Worm (Caenorhabditis elegans) whole organism, L2 larva: ENCODE results near the gene hen-1.

Experiments
- C34F6.9 ChIP-seq: fragments of 150-350 bp; optimal IDR thresholded peaks from 2 replicates; lab custom pipeline; 2014; ENCODE audit warnings: missing biosample characterization, missing genetic modification characterization
- F13H6.1 ChIP-seq: sonication (generic microtip); optimal IDR thresholded peaks from 2 replicates; lab custom pipeline; 2016; ENCODE audit warnings: missing genetic modification characterization, missing compliant biosample characterization
- ZK546.5 ChIP-seq: sonication (generic microtip); optimal IDR thresholded peaks from 2 replicates; lab custom pipeline; 2017; ENCODE audit warnings: missing biosample characterization, missing genetic modification characterization
- alr-1 ChIP-seq: fragments of 150-350 bp; optimal IDR thresholded peaks from 2 replicates; lab custom pipeline; 2014; ENCODE audit warnings: missing biosample characterization, missing genetic modification characterization
- aly-2 ChIP-seq: fragments of 150-350 bp; optimal IDR thresholded peaks from 2 replicates; lab custom pipeline; 2014; ENCODE audit warnings: missing biosample characterization, missing genetic modification characterization
- ama-1 ChIP-seq: fragments of 150-350 bp; optimal IDR thresholded peaks from 2 replicates; lab custom pipeline; 2018; ENCODE audit warnings: inconsistent platforms
- ceh-16 ChIP-seq: fragments of 150-350 bp; optimal IDR thresholded peaks from 2 replicates; lab custom pipeline; 2014; ENCODE audit warnings: missing biosample characterization, missing genetic modification characterization
- ceh-82 ChIP-seq: fragments of 150-350 bp; optimal IDR thresholded peaks from 2 replicates; lab custom pipeline; 2014; ENCODE audit warnings: missing biosample characterization, missing genetic modification characterization
- crh-2 ChIP-seq: sonication (generic microtip); optimal IDR thresholded peaks from 2 replicates; lab custom pipeline; 2017; ENCODE audit warnings: missing biosample characterization, missing genetic modification characterization
- dmd-4 ChIP-seq: sonication (generic microtip); optimal IDR thresholded peaks from 2 replicates; lab custom pipeline; 2017; ENCODE audit warnings: missing biosample characterization, missing genetic modification characterization
- elt-1 ChIP-seq: fragments of 150-350 bp; optimal IDR thresholded peaks from 2 replicates; lab custom pipeline; 2014; ENCODE audit warnings: missing biosample characterization, missing genetic modification characterization
- elt-3 ChIP-seq: sonication (generic microtip); optimal IDR thresholded peaks from 2 replicates; lab custom pipeline; 2017; ENCODE audit warnings: missing biosample characterization, missing genetic modification characterization
- fos-1 ChIP-seq: fragments of 150-350 bp; optimal IDR thresholded peaks from 2 replicates; lab custom pipeline; 2014; ENCODE audit warnings: missing biosample characterization, missing genetic modification characterization
- gmeb-1 ChIP-seq: fragments of 150-350 bp; optimal IDR thresholded peaks from 2 replicates; lab custom pipeline; 2014; ENCODE audit warnings: missing biosample characterization, missing genetic modification characterization
- lin-13 ChIP-seq: fragments of 150-350 bp; optimal IDR thresholded peaks from 2 replicates; lab custom pipeline; 2014; ENCODE audit warnings: missing biosample characterization, missing genetic modification reagents, missing genetic modification characterization
- lin-39 ChIP-seq: fragments of 150-350 bp; optimal IDR thresholded peaks from 2 replicates; lab custom pipeline; 2014; ENCODE audit warnings: missing biosample characterization, missing genetic modification reagents, missing genetic modification characterization
- mab-5 ChIP-seq: fragments of 150-350 bp; optimal IDR thresholded peaks from 2 replicates; lab custom pipeline; 2014; ENCODE audit warnings: missing biosample characterization, missing genetic modification characterization
- mbf-1 ChIP-seq: sonication (generic microtip); optimal IDR thresholded peaks from 2 replicates; lab custom pipeline; 2017; ENCODE audit warnings: missing biosample characterization, missing genetic modification characterization
- nhr-10 ChIP-seq: sonication (generic microtip); optimal IDR thresholded peaks from 2 replicates; lab custom pipeline; 2017; ENCODE audit warnings: missing biosample characterization, missing genetic modification characterization
- nhr-12 ChIP-seq: fragments of 150-350 bp; optimal IDR thresholded peaks from 2 replicates; lab custom pipeline; 2014; ENCODE audit warnings: missing biosample characterization, missing genetic modification characterization
- nhr-129 ChIP-seq: fragments of 150-350 bp; optimal IDR thresholded peaks from 2 replicates; lab custom pipeline; 2014; ENCODE audit warnings: missing biosample characterization, missing genetic modification characterization
- nhr-21 ChIP-seq: fragments of 150-350 bp; optimal IDR thresholded peaks from 2 replicates; lab custom pipeline; 2014; ENCODE audit warnings: missing biosample characterization, missing genetic modification characterization
- nhr-237 ChIP-seq: fragments of 150-350 bp; optimal IDR thresholded peaks from 2 replicates; lab custom pipeline; 2014; ENCODE audit warnings: missing biosample characterization, missing genetic modification characterization
- nhr-25 ChIP-seq: fragments of 150-350 bp; sonication (generic microtip); optimal IDR thresholded peaks from 3 replicates; lab custom pipeline; 2014; ENCODE audit warnings: missing biosample characterization, missing genetic modification characterization
- nhr-77 ChIP-seq: fragments of 150-350 bp; optimal IDR thresholded peaks from 2 replicates; lab custom pipeline; 2014; ENCODE audit warnings: missing biosample characterization, missing genetic modification characterization
- peb-1 ChIP-seq: fragments of 150-350 bp; optimal IDR thresholded peaks from 2 replicates; lab custom pipeline; 2014; ENCODE audit warnings: missing biosample characterization, missing genetic modification characterization
- sem-4 ChIP-seq: fragments of 150-350 bp; optimal IDR thresholded peaks from 2 replicates; lab custom pipeline; 2014; ENCODE audit warnings: missing biosample characterization, missing genetic modification reagents, missing genetic modification characterization
- skn-1 ChIP-seq: sonication (generic microtip); optimal IDR thresholded peaks from 2 replicates; lab custom pipeline; 2017; ENCODE audit warnings: missing biosample characterization, missing genetic modification characterization
- sma-3 ChIP-seq: sonication (generic microtip); optimal IDR thresholded peaks from 2 replicates; lab custom pipeline; 2016; ENCODE audit warnings: missing genetic modification reagents, missing genetic modification characterization, missing compliant biosample characterization
- unc-55 ChIP-seq: fragments of 150-350 bp; sonication (generic microtip); optimal IDR thresholded peaks from 3 replicates; lab custom pipeline; 2014; ENCODE audit warnings: missing biosample characterization, missing genetic modification reagents, missing genetic modification characterization
- unc-62 ChIP-seq: fragments of 150-350 bp; optimal IDR thresholded peaks from 2 replicates; lab custom pipeline; 2014; ENCODE audit warnings: missing biosample characterization, missing genetic modification reagents, missing genetic modification characterization
- ztf-1 ChIP-seq: fragments of 200-800 bp; sonication (Bioruptor generic); conservative IDR thresholded peaks from 2 replicates; pipeline ENCODE4 v1.3.6; 2022; ENCODE audit warnings: missing genetic modification characterization, missing compliant biosample characterization

hen-1 gene

ce11 chrX:7125178-7125577 lies 8.4 kb upstream of the hen-1 start:
- TF ChIP-seq unc-55 (no peak), ceh-82 (no peak), fos-1 (tag; lab: Kevin White, UChicago) (peak; percentile 62)

ce11 chrX:7124044-7124443 lies 7.2 kb upstream of the hen-1 start:
- TF ChIP-seq elt-3: no peak
- TF ChIP-seq alr-1 (tag; lab: Kevin White, UChicago): no peak
- TF ChIP-seq nhr-10 (tag; lab: Kevin White, UChicago): no peak
- peak; percentile 67 for TF ChIP-seq fos-1 (tag; lab: Kevin White, UChicago)
- TF ChIP-seq ceh-16 (tag; lab: Kevin White, UChicago): no peak
- no peak for TF ChIP-seq aly-2
- no peak for TF ChIP-seq elt-1 (tag; lab: Kevin White, UChicago)
- TF ChIP-seq nhr-21: no peak
- TF ChIP-seq mab-5 (tag; lab: Kevin White, UChicago): no peak
- TF ChIP-seq ZK546.5: no peak
- TF ChIP-seq nhr-25 (tag; lab: Kevin White, UChicago): no peak
- TF ChIP-seq ceh-82: no peak
- peak; percentile 9 for TF ChIP-seq crh-2 (tag; lab: Kevin White, UChicago)
- no peak for TF ChIP-seq mbf-1 (tag; lab: Kevin White, UChicago)
- no peak for TF ChIP-seq ztf-1 (GFP tag; lab: Robert Waterston, UW)
- TF ChIP-seq unc-55: no peak
- peak; percentile 3 for TF ChIP-seq skn-1
- no peak for TF ChIP-seq F13H6.1 (tag; lab: Kevin White, UChicago)
- TF ChIP-seq lin-39 (tag; lab: Kevin White, UChicago): no peak
- no peak for TF ChIP-seq dmd-4 (tag; lab: Kevin White, UChicago)
- TF ChIP-seq gmeb-1 (tag; lab: Kevin White, UChicago): no peak
- no peak for TF ChIP-seq ama-1
- TF ChIP-seq nhr-237 (tag; lab: Kevin White, UChicago): no peak
- TF ChIP-seq peb-1 (tag; lab: Kevin White, UChicago): no peak
- no peak for TF ChIP-seq lin-13 (GFP tag; lab: Kevin White, UChicago)
- TF ChIP-seq sem-4 (tag; lab: Kevin White, UChicago): no peak

ce11 chrX:7122655-7123054 lies 5.9 kb upstream of the hen-1 start:
- TF ChIP-seq nhr-12 (tag; lab: Kevin White, UChicago): no peak
- TF ChIP-seq, all 48 proteins: peak for 0

ce11 chrX:7112589-7112988 lies 4.2 kb downstream of the hen-1 start, which contains the start of gene C36B7.1:
TSS of gene C36B7.1 (plus strand) at chrX:7112889.
- TF ChIP-seq unc-62 (GFP tag; lab: Kevin White, UChicago) (no peak), fos-1 (tag; lab: Kevin White, UChicago) (no peak), nhr-129 (tag; lab: Kevin White, UChicago) (no peak), dmd-4 (tag; lab: Kevin White, UChicago) (no peak), alr-1 (tag; lab: Kevin White, UChicago) (no peak), elt-3 (no peak), nhr-10 (tag; lab: Kevin White, UChicago) (no peak), peb-1 (tag; lab: Kevin White, UChicago) (no peak)

- no peak for TF ChIP-seq fos-1 (tag; lab: Kevin White, UChicago)
These were observed 10.7 kb downstream of the hen-1 start, which contains the start of gene C36B7.2 for ce11 chrX:7106103-7106502. TSS of gene C36B7.2 (plus strand) at chrX:7106403.

ce11 chrX:7101477-7101876 lies 15.3 kb downstream of the hen-1 start, which contains the start of gene C36B7.3:
TSS of gene C36B7.3 (plus strand) at chrX:7101777.
- TF ChIP-seq ama-1 (no peak), nhr-77 (no peak)

- TF ChIP-seq unc-55 (peak; percentile 37), nhr-12 (tag; lab: Kevin White, UChicago) (no peak), C34F6.9 (tag; lab: Kevin White, UChicago) (peak; percentile 54), crh-2 (tag; lab: Kevin White, UChicago) (peak; percentile 30), unc-62 (GFP tag; lab: Kevin White, UChicago) (no peak), fos-1 (tag; lab: Kevin White, UChicago) (peak; percentile 43), sma-3 (GFP tag; lab: Kevin White, UChicago) (peak; percentile 3), ceh-82 (no peak), nhr-129 (tag; lab: Kevin White, UChicago) (peak; percentile 53)
These were observed 16.5 kb downstream of the hen-1 start, which contains the start of gene C36B7.6 for ce11 chrX:7100290-7100689. TSS of gene C36B7.6 (minus strand) at chrX:7100338.
